Worm (Caenorhabditis elegans) whole organism, midembryonic: ENCODE measurements around the gene F58B4.5.

ENCODE experiments used
- T22C8.4 ChIP-seq: fragments of 200-800 bp; sonication (Bioruptor generic); IDR thresholded peaks from 2 replicates; pipeline ENCODE4 v1.3.6; 2022; ENCODE audit warnings: missing genetic modification characterization, missing compliant biosample characterization
- cog-1 ChIP-seq: sonication (generic microtip); optimal IDR thresholded peaks from 2 replicates; lab custom pipeline; 2016; ENCODE audit warnings: missing genetic modification characterization, missing compliant biosample characterization
- flt-1 ChIP-seq: fragments of 200-800 bp; sonication (Bioruptor generic); IDR thresholded peaks from 2 replicates; pipeline ENCODE4 v1.3.6; 2022; ENCODE audit warnings: missing genetic modification characterization, missing compliant biosample characterization
- klf-2 ChIP-seq: fragments of 200-800 bp; sonication (Bioruptor generic); conservative IDR thresholded peaks from 2 replicates; pipeline ENCODE4 v1.3.6; 2022; ENCODE audit warnings: missing genetic modification reagents, missing genetic modification characterization, missing compliant biosample characterization
- med-1 ChIP-seq: sonication (generic microtip); optimal IDR thresholded peaks from 2 replicates; lab custom pipeline; 2017; ENCODE audit warnings: missing genetic modification characterization, mild to moderate bottlenecking, missing compliant biosample characterization, antibody characterized with exemption, missing genetic modification reagents; ENCODE audit not compliant: insufficient read depth
- ref-1 ChIP-seq: fragments of 200-800 bp; sonication (Bioruptor generic); conservative IDR thresholded peaks from 2 replicates; pipeline ENCODE4 v1.3.6; 2022; ENCODE audit warnings: missing genetic modification reagents, missing genetic modification characterization, missing compliant biosample characterization
- tab-1 ChIP-seq: fragments of 200-800 bp; sonication (Bioruptor generic); IDR thresholded peaks from 2 replicates; pipeline ENCODE4 v1.3.6; 2022; ENCODE audit warnings: missing genetic modification characterization, missing compliant biosample characterization
- ztf-29 ChIP-seq: fragments of 200-800 bp; sonication (Bioruptor generic); IDR thresholded peaks from 2 replicates; pipeline ENCODE4 v1.3.6; 2022; ENCODE audit warnings: missing genetic modification reagents, missing genetic modification characterization, missing compliant biosample characterization

DNA sequence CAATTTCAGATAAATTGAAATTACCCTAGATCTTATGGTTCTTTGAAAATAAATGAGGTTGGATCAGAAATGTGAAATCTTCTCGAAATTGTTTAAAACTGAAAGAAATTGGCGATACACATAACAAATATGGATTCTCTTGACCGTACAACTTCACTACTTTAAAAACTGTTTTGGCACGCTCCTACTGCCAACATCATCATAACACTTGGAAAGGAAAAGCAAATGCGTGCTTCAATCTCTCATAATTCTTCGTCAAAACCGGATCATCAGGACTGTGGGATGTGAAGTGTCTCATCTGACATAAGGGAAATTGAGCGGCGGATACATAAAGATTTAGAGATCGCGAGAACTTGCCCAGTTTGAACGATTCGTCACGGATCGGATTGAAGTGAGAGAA lies 34.4 kb upstream of the F58B4.5 start, which contains the start of gene F32D8.7:
- TF ChIP-seq ztf-29 (GFP tag; lab: Robert Waterston, UW) (no peak), tab-1 (GFP tag; lab: Robert Waterston, UW) (no peak), T22C8.4 (GFP tag; lab: Robert Waterston, UW) (no peak), ref-1 (GFP tag; lab: Robert Waterston, UW) (no peak), cog-1 (tag; lab: Kevin White, UChicago) (no peak), flt-1 (GFP tag; lab: Robert Waterston, UW) (no peak), klf-2 (no peak), med-1 (GFP tag; lab: Kevin White, UChicago) (no peak)
